Fruit fly (Drosophila melanogaster) whole organism, adult: Measurements from ENCODE around the gene CG42553.

Experiments used
- CG11617 ChIP-seq: fragments of 200-800 bp; sonication (Bioruptor generic); optimal IDR thresholded peaks from 2 replicates; lab custom pipeline; 2017; ENCODE audit warnings: mild to moderate bottlenecking, missing biosample characterization, missing genetic modification reagents, missing genetic modification characterization
- CG12768 ChIP-seq: fragments of 200-800 bp; sonication (Bioruptor generic); optimal IDR thresholded peaks from 2 replicates; lab custom pipeline; 2017; ENCODE audit warnings: missing biosample characterization, missing genetic modification characterization, mild to moderate bottlenecking, moderate library complexity, missing genetic modification reagents
- CG14711 ChIP-seq: fragments of 200-800 bp; sonication (Bioruptor generic); optimal IDR thresholded peaks from 2 replicates; lab custom pipeline; 2018; ENCODE audit warnings: missing biosample characterization, mild to moderate bottlenecking, missing genetic modification characterization, moderate library complexity
- CG1620 ChIP-seq: fragments of 200-800 bp; sonication (Bioruptor generic); optimal IDR thresholded peaks from 2 replicates; lab custom pipeline; 2016; ENCODE audit warnings: missing biosample characterization, missing genetic modification characterization
- CG33017 ChIP-seq: fragments of 200-800 bp; sonication (Bioruptor generic); optimal IDR thresholded peaks from 2 replicates; lab custom pipeline; 2018; ENCODE audit warnings: missing biosample characterization, mild to moderate bottlenecking, missing genetic modification characterization, moderate library complexity
- CG5204 ChIP-seq: fragments of 200-800 bp; sonication (Bioruptor generic); optimal IDR thresholded peaks from 2 replicates; lab custom pipeline; 2016; ENCODE audit warnings: missing biosample characterization, missing genetic modification characterization
- CG7045 ChIP-seq: fragments of 200-800 bp; sonication (Bioruptor generic); optimal IDR thresholded peaks from 2 replicates; lab custom pipeline; 2017; ENCODE audit warnings: missing biosample characterization, mild to moderate bottlenecking, missing genetic modification characterization
- CG7101 ChIP-seq: fragments of 200-800 bp; sonication (Bioruptor generic); optimal IDR thresholded peaks from 2 replicates; lab custom pipeline; 2018; ENCODE audit warnings: missing biosample characterization, mild to moderate bottlenecking, missing genetic modification characterization, moderate library complexity
- Clk ChIP-seq: fragments of 200-800 bp; sonication (Bioruptor generic); optimal IDR thresholded peaks from 2 replicates; lab custom pipeline; 2017; ENCODE audit warnings: missing biosample characterization, missing genetic modification characterization
- Crg-1 ChIP-seq: fragments of 200-800 bp; sonication (Bioruptor generic); optimal IDR thresholded peaks from 2 replicates; lab custom pipeline; 2016; ENCODE audit warnings: missing biosample characterization, missing genetic modification characterization
- Hr96 ChIP-seq: fragments of 200-800 bp; sonication (Bioruptor generic); optimal IDR thresholded peaks from 2 replicates; lab custom pipeline; 2016; ENCODE audit warnings: missing biosample characterization, missing genetic modification characterization
- Mnt ChIP-seq: fragments of 200-800 bp; sonication (Bioruptor generic); optimal IDR thresholded peaks from 2 replicates; lab custom pipeline; 2016; ENCODE audit warnings: missing biosample characterization, mild to moderate bottlenecking, missing genetic modification characterization
- bab1 ChIP-seq: fragments of 200-800 bp; sonication (Bioruptor generic); optimal IDR thresholded peaks from 3 replicates; lab custom pipeline; 2019; ENCODE audit warnings: missing biosample characterization, mild to moderate bottlenecking, missing genetic modification characterization, moderate library complexity
- cic ChIP-seq: fragments of 200-800 bp; sonication (Bioruptor generic); optimal IDR thresholded peaks from 2 replicates; lab custom pipeline; 2017; ENCODE audit warnings: missing biosample characterization, mild to moderate bottlenecking, missing genetic modification characterization, moderate library complexity
- cnc ChIP-seq, 2 experiments: fragments of >200 bp; optimal IDR thresholded peaks; 2 replicates each; lab custom pipeline; 2017
- kay ChIP-seq: fragments of 200-800 bp; sonication (Bioruptor generic); peaks from one replicate; lab custom pipeline; 2016; ENCODE audit warnings: missing biosample characterization, missing genetic modification characterization, borderline replicate concordance
- ovo ChIP-seq: fragments of 200-800 bp; sonication (Bioruptor generic); optimal IDR thresholded peaks from 2 replicates; lab custom pipeline; 2016; ENCODE audit warnings: missing biosample characterization, missing genetic modification characterization
- pad ChIP-seq: fragments of 200-800 bp; sonication (Bioruptor generic); optimal IDR thresholded peaks from 3 replicates; lab custom pipeline; 2017; ENCODE audit warnings: missing biosample characterization, missing genetic modification characterization, mild to moderate bottlenecking, moderate library complexity, missing genetic modification reagents
- tj ChIP-seq: fragments of 200-800 bp; sonication (Bioruptor generic); optimal IDR thresholded peaks from 3 replicates; lab custom pipeline; 2017; ENCODE audit warnings: missing biosample characterization, mild to moderate bottlenecking, missing genetic modification characterization, moderate library complexity
- toe ChIP-seq: fragments of 200-800 bp; sonication (Bioruptor generic); optimal IDR thresholded peaks from 2 replicates; lab custom pipeline; 2016; ENCODE audit warnings: missing biosample characterization, missing genetic modification characterization

CG42553 gene

dm6 chr3L:788961-789360 is 44.9 kb upstream of the CG42553 start:
- no peak for TF ChIP-seq CG5204 (GFP tag; lab: Kevin White, UChicago)
- TF ChIP-seq CG33017 (tag; lab: Kevin White, UChicago), result no peak
- TF ChIP-seq CG7045 (GFP tag; lab: Kevin White, UChicago), result no peak
- no peak for TF ChIP-seq tj (GFP tag; lab: Kevin White, UChicago)
- no peak for TF ChIP-seq CG11617
- TF ChIP-seq Mnt (GFP tag; lab: Kevin White, UChicago), result no peak
- no peak for TF ChIP-seq bab1 (GFP tag; lab: Kevin White, UChicago)
- TF ChIP-seq Clk, result no peak
- TF ChIP-seq cic (GFP tag; lab: Kevin White, UChicago), result no peak
- no peak for TF ChIP-seq CG7101 (tag; lab: Kevin White, UChicago)
- no peak for TF ChIP-seq CG1620
- no peak for TF ChIP-seq toe
- TF ChIP-seq cnc (optimal IDR thresholded peaks at IDR 0.05; lab: Kevin White, UChicago), result no peak
- TF ChIP-seq Hr96 (GFP tag; lab: Kevin White, UChicago), result no peak
- TF ChIP-seq CG12768 (GFP tag; lab: Kevin White, UChicago), result no peak
- TF ChIP-seq Crg-1 (GFP tag; lab: Kevin White, UChicago), result no peak

DNA sequence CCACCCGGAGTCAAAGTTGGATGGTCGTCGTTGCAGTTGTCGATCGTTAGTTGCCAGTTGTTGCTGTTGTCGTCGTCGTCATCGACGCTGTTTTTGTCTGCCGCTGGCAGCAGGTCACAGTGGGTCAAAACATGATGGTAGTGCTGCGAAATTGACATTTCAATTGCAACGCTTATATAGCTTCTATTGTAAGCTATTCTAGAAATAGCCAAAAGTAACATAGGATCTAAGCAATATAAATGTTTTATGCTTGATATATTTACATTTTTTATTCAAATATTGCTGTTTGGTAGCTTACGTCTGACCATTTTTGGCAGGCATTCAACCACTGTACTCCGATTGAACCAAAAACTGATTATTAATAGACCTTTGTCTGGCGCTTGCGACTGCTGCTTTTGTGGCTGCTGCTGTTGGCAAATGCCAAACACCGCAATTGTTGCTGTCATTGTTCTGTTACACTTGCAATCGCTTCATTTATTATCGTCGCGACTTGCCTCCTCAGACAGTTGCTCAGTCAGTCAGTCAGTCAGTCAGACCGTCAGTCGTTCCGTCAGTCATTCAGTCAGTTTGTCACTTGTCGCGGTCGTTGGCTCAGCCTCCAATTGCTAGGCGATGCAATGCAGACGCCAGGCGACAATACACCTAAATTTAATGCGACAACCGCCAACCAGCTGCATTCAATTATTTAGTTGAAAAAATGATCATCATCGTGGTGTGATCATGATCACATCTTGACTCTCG is 42.5 kb upstream of the CG42553 start:
- TF ChIP-seq Crg-1 (GFP tag; lab: Kevin White, UChicago), result no peak
- TF ChIP-seq CG5204 (GFP tag; lab: Kevin White, UChicago), result no peak
- TF ChIP-seq cic (GFP tag; lab: Kevin White, UChicago), result no peak
- TF ChIP-seq pad (GFP tag; lab: Kevin White, UChicago), result no peak
- TF ChIP-seq CG7045 (GFP tag; lab: Kevin White, UChicago), result no peak
- no peak for TF ChIP-seq ovo

dm6 chr3L:793733-794320 is 40.1 kb upstream of the CG42553 start:
- no peak for TF ChIP-seq cnc (optimal IDR thresholded peaks at IDR 0.05; lab: Kevin White, UChicago)
- TF ChIP-seq CG7101 (tag; lab: Kevin White, UChicago), result no peak
- TF ChIP-seq CG12768 (GFP tag; lab: Kevin White, UChicago), result no peak
- no peak for TF ChIP-seq cic (GFP tag; lab: Kevin White, UChicago)
- TF ChIP-seq Crg-1 (GFP tag; lab: Kevin White, UChicago), result no peak

dm6 chr3L:794462-794861 is 39.4 kb upstream of the CG42553 start:
- TF ChIP-seq tj (GFP tag; lab: Kevin White, UChicago), result no peak

dm6 chr3L:795001-795400 is 38.9 kb upstream of the CG42553 start:
- TF ChIP-seq Hr96 (GFP tag; lab: Kevin White, UChicago) (no peak), CG11617 (no peak), Clk (no peak), cnc (optimal IDR thresholded peaks at IDR 0.05; lab: Kevin White, UChicago) (no peak), Crg-1 (GFP tag; lab: Kevin White, UChicago) (no peak), CG7101 (tag; lab: Kevin White, UChicago) (no peak), bab1 (GFP tag; lab: Kevin White, UChicago) (no peak), tj (GFP tag; lab: Kevin White, UChicago) (no peak), ovo (no peak), CG5204 (GFP tag; lab: Kevin White, UChicago) (no peak), kay (GFP tag; lab: Kevin White, UChicago) (no peak), cic (GFP tag; lab: Kevin White, UChicago) (no peak), CG33017 (tag; lab: Kevin White, UChicago) (no peak), CG14711 (tag; lab: Kevin White, UChicago) (no peak), Mnt (GFP tag; lab: Kevin White, UChicago) (no peak), CG1620 (no peak), toe (no peak), CG7045 (GFP tag; lab: Kevin White, UChicago) (no peak)

- no peak for TF ChIP-seq CG7045 (GFP tag; lab: Kevin White, UChicago)
- no peak for TF ChIP-seq Mnt (GFP tag; lab: Kevin White, UChicago)
- no peak for TF ChIP-seq Clk
- no peak for TF ChIP-seq cnc (optimal IDR thresholded peaks at IDR 0.05; lab: Kevin White, UChicago)
- TF ChIP-seq CG12768 (GFP tag; lab: Kevin White, UChicago), result no peak
- no peak for TF ChIP-seq Hr96 (GFP tag; lab: Kevin White, UChicago)
- no peak for TF ChIP-seq pad (GFP tag; lab: Kevin White, UChicago)
- TF ChIP-seq bab1 (GFP tag; lab: Kevin White, UChicago), result no peak
- no peak for TF ChIP-seq toe
- TF ChIP-seq CG1620, result no peak
- no peak for TF ChIP-seq CG14711 (tag; lab: Kevin White, UChicago)
- no peak for TF ChIP-seq ovo
Observed at dm6 chr3L:796926-797802, 36.7 kb upstream of the CG42553 start.
